Fruit fly (Drosophila melanogaster): ENCODE results near the gene nSyb.

nSyb gene

dm6 chr3L:1647276-1647919 is 9.8 kb upstream of the nSyb start, which contains the start of the genes CG17249 and Bro:
CG17249 (minus strand) TSS chr3L:1647464.
Bro (plus strand) TSS chr3L:1647869.
- TF ChIP-seq topi (GFP tag; optimal IDR thresholded peaks at IDR 0.05) (peak; percentile 11), Eip93F (GFP tag; optimal IDR thresholded peaks at IDR 0.05) (no peak), Sox15 (GFP tag; optimal IDR thresholded peaks at IDR 0.05) (no peak), CG3919 (GFP tag; optimal IDR thresholded peaks at IDR 0.05) (peak; percentile 13), Lpt (GFP tag; optimal IDR thresholded peaks at IDR 0.05) (no peak), fkh (GFP tag; optimal IDR thresholded peaks at IDR 0.05) (no peak), CG10669 (GFP tag; optimal IDR thresholded peaks at IDR 0.05) (no peak), net (GFP tag; optimal IDR thresholded peaks at IDR 0.05) (no peak), Eip78C (GFP tag) (peak; percentile 34), dac (GFP tag; optimal IDR thresholded peaks at IDR 0.05) (no peak), CG3032 (tag; optimal IDR thresholded peaks at IDR 0.05) (no peak), fd59A (GFP tag; optimal IDR thresholded peaks at IDR 0.05) (no peak), OdsH (GFP tag; optimal IDR thresholded peaks at IDR 0.05) (no peak), spab (GFP tag; optimal IDR thresholded peaks at IDR 0.05) (no peak), esn (GFP tag; optimal IDR thresholded peaks at IDR 0.05) (peak; percentile 29), Blimp-1 (GFP tag; optimal IDR thresholded peaks at IDR 0.05) (no peak), CG31627 (GFP tag; optimal IDR thresholded peaks at IDR 0.05) (peak; percentile 53), CG10631 (GFP tag; optimal IDR thresholded peaks at IDR 0.05) (no peak), salr (GFP tag; optimal IDR thresholded peaks at IDR 0.05) (no peak), Sox14 (GFP tag; optimal IDR thresholded peaks at IDR 0.05) (peak; percentile 64), Ets21C (GFP tag; optimal IDR thresholded peaks at IDR 0.05) (no peak), CG15336 (GFP tag; IDR thresholded peaks at IDR 0.05) (no peak), CG4318 (GFP tag; optimal IDR thresholded peaks at IDR 0.05) (no peak), svp (GFP tag) (no peak), CG11294 (GFP tag; IDR thresholded peaks at IDR 0.05) (no peak), eg (GFP tag; IDR thresholded peaks at IDR 0.05) (no peak), CG1621 (tag; optimal IDR thresholded peaks at IDR 0.05) (peak; percentile 78), lz (GFP tag; optimal IDR thresholded peaks at IDR 0.05) (peak; percentile 27), cyc (GFP tag; optimal IDR thresholded peaks at IDR 0.05) (no peak), CG9139 (GFP tag; optimal IDR thresholded peaks at IDR 0.05) (no peak), CG11762 (GFP tag; optimal IDR thresholded peaks at IDR 0.05; ENCODE audit: insufficient read depth) (no peak), achi (GFP tag; optimal IDR thresholded peaks at IDR 0.05) (no peak), dsx (GFP tag; optimal IDR thresholded peaks at IDR 0.05; ENCODE audit: poor library complexity, severe bottlenecking) (no peak), CG6792 (GFP tag; optimal IDR thresholded peaks at IDR 0.05) (no peak), fd85E (GFP tag; optimal IDR thresholded peaks at IDR 0.05) (no peak), CG11902 (GFP tag; optimal IDR thresholded peaks at IDR 0.05) (no peak), CG6808 (GFP tag; optimal IDR thresholded peaks at IDR 0.05) (no peak), Met (GFP tag; optimal IDR thresholded peaks at IDR 0.05) (no peak), vri (GFP tag; optimal IDR thresholded peaks at IDR 0.05) (no peak), CG8319 (GFP tag; optimal IDR thresholded peaks at IDR 0.05) (no peak), CG16779 (tag; optimal IDR thresholded peaks at IDR 0.05) (no peak), CG6276 (GFP tag; optimal IDR thresholded peaks at IDR 0.05) (no peak), pdm3 (GFP tag; optimal IDR thresholded peaks at IDR 0.05) (no peak), acj6 (GFP tag; optimal IDR thresholded peaks at IDR 0.05) (no peak), Ets96B (tag; optimal IDR thresholded peaks at IDR 0.05) (no peak), Hr38 (GFP tag; optimal IDR thresholded peaks at IDR 0.05) (no peak), CG6163 (GFP tag; IDR thresholded peaks at IDR 0.05) (no peak), Smox (GFP tag; optimal IDR thresholded peaks at IDR 0.05) (no peak), Hr4 (GFP tag; optimal IDR thresholded peaks at IDR 0.05) (no peak), ss (GFP tag; optimal IDR thresholded peaks at IDR 0.05) (no peak)

Data from whole organism, prepupa.